Worm (Caenorhabditis elegans): Measurements from ENCODE around the gene srh-31.

ce11 chrV:17695802-17696201 lies 11.3 kb upstream of the srh-31 start, which contains the start of gene Y26G10.1:
- TF ChIP-seq tbx-2 (tag; optimal IDR thresholded peaks at IDR 0.05) (no peak), nhr-25 (tag; optimal IDR thresholded peaks at IDR 0.05) (no peak), ceh-82 (tag; optimal IDR thresholded peaks at IDR 0.05) (no peak), zag-1 (tag; optimal IDR thresholded peaks at IDR 0.05) (no peak), R02D3.7 (tag; optimal IDR thresholded peaks at IDR 0.05) (no peak), pha-4 (tag; optimal IDR thresholded peaks at IDR 0.05) (no peak), nhr-77 (tag; optimal IDR thresholded peaks at IDR 0.05) (no peak), fos-1 (tag; optimal IDR thresholded peaks at IDR 0.05) (no peak), nfya-1 (tag; optimal IDR thresholded peaks at IDR 0.05; ENCODE audit: insufficient read depth) (no peak), fkh-10 (GFP tag; optimal IDR thresholded peaks at IDR 0.05) (no peak), ztf-4 (tag; optimal IDR thresholded peaks at IDR 0.05) (no peak), nhr-76 (tag; optimal IDR thresholded peaks at IDR 0.05) (no peak), lin-15B (tag; optimal IDR thresholded peaks at IDR 0.05) (no peak), ama-1 (optimal IDR thresholded peaks at IDR 0.05) (no peak)
